Worm (Caenorhabditis elegans) whole organism, L1 larva: ENCODE results near the gene egl-27.

Experiments used
- C04F5.9 ChIP-seq: sonication (generic microtip); optimal IDR thresholded peaks from 2 replicates; lab custom pipeline; 2016; ENCODE audit warnings: missing genetic modification characterization, missing compliant biosample characterization
- C16A3.4 ChIP-seq: fragments of 150-350 bp; optimal IDR thresholded peaks from 2 replicates; lab custom pipeline; 2014; ENCODE audit warnings: missing biosample characterization, missing genetic modification characterization
- F16B12.6 ChIP-seq: fragments of 150-350 bp; optimal IDR thresholded peaks from 2 replicates; lab custom pipeline; 2014; ENCODE audit warnings: missing biosample characterization, missing genetic modification characterization
- aha-1 ChIP-seq: fragments of 150-350 bp; optimal IDR thresholded peaks from 2 replicates; lab custom pipeline; 2014; ENCODE audit warnings: missing biosample characterization, missing genetic modification characterization
- alr-1 ChIP-seq: fragments of 200-800 bp; sonication (Bioruptor generic); optimal IDR thresholded peaks from 2 replicates; lab custom pipeline; 2018; ENCODE audit warnings: borderline replicate concordance, mild to moderate bottlenecking, missing genetic modification characterization, missing compliant biosample characterization
- aly-2 ChIP-seq: fragments of 150-350 bp; optimal IDR thresholded peaks from 2 replicates; lab custom pipeline; 2014; ENCODE audit warnings: missing biosample characterization, missing genetic modification characterization
- ama-1 ChIP-seq: fragments of 150-350 bp; optimal IDR thresholded peaks from 2 replicates; lab custom pipeline; 2014
- blmp-1 ChIP-seq: fragments of 150-350 bp; optimal IDR thresholded peaks from 2 replicates; lab custom pipeline; 2014; ENCODE audit warnings: missing biosample characterization, missing genetic modification characterization
- ceh-88 ChIP-seq: fragments of 200-800 bp; sonication (Bioruptor generic); IDR thresholded peaks from 2 replicates; pipeline ENCODE4 v1.3.6; 2022; ENCODE audit warnings: missing genetic modification characterization, missing compliant biosample characterization
- ceh-90 ChIP-seq: sonication (generic microtip); optimal IDR thresholded peaks from 2 replicates; lab custom pipeline; 2016; ENCODE audit warnings: missing genetic modification characterization, missing compliant biosample characterization
- ces-1 ChIP-seq: fragments of 150-350 bp; optimal IDR thresholded peaks from 2 replicates; lab custom pipeline; 2014; ENCODE audit warnings: missing biosample characterization, missing genetic modification reagents, missing genetic modification characterization
- dpl-1 ChIP-seq, 3 experiments: fragments of 150-350 bp in 2 of 3; sonication (generic microtip) in 1 of 3; optimal IDR thresholded peaks; 2 replicates each; lab custom pipeline; 2014 to 2017; ENCODE audit warnings: missing biosample characterization in 3 of 3, missing genetic modification characterization in 3 of 3, missing genetic modification reagents in 3 of 3
- efl-1 ChIP-seq, 4 experiments: fragments of 150-350 bp; optimal IDR thresholded peaks in 3 of 4; peaks in 1 of 4; 1 replicate in 1 of 4; 2 replicates in 3 of 4; lab custom pipeline; 2014; ENCODE audit warnings: missing biosample characterization in 2 of 4, missing genetic modification characterization in 2 of 4, missing genetic modification reagents in 2 of 4
- efl-3 ChIP-seq: fragments of 200-800 bp; sonication (Bioruptor generic); optimal IDR thresholded peaks from 2 replicates; lab custom pipeline; 2018; ENCODE audit warnings: mild to moderate bottlenecking, missing genetic modification characterization, missing compliant biosample characterization
- egl-27 ChIP-seq, 2 experiments: fragments of 150-350 bp in 1 of 2; sonication (generic microtip); optimal IDR thresholded peaks; 3 replicates each; lab custom pipeline; 2017 to 2018; ENCODE audit warnings: missing biosample characterization in 2 of 2, missing genetic modification characterization in 2 of 2, missing genetic modification reagents in 2 of 2
- elt-2 ChIP-seq: sonication (generic microtip); optimal IDR thresholded peaks from 2 replicates; lab custom pipeline; 2016; ENCODE audit warnings: missing genetic modification characterization, mild to moderate bottlenecking, inconsistent platforms, missing compliant biosample characterization, missing genetic modification reagents
- elt-3 ChIP-seq, 6 experiments: fragments of 150-350 bp in 1 of 6; sonication (generic microtip); optimal IDR thresholded peaks; 2 replicates each; lab custom pipeline; 2017 to 2018; ENCODE audit warnings: missing biosample characterization in 6 of 6, missing genetic modification characterization in 6 of 6, inconsistent platforms in 1 of 6
- ets-5 ChIP-seq: fragments of 200-800 bp; sonication (Bioruptor generic); IDR thresholded peaks from 2 replicates; pipeline ENCODE4 v1.3.6; 2022; ENCODE audit warnings: missing genetic modification characterization, missing compliant biosample characterization
- fkh-8 ChIP-seq: sonication (generic microtip); optimal IDR thresholded peaks from 2 replicates; lab custom pipeline; 2016; ENCODE audit warnings: mild to moderate bottlenecking, missing genetic modification characterization, missing compliant biosample characterization
- grh-1 ChIP-seq: fragments of 200-800 bp; sonication (Bioruptor generic); IDR thresholded peaks from 2 replicates; pipeline ENCODE4 v1.3.6; 2022; ENCODE audit warnings: missing genetic modification reagents, missing genetic modification characterization, missing compliant biosample characterization
- irx-1 ChIP-seq: sonication (generic microtip); optimal IDR thresholded peaks from 2 replicates; lab custom pipeline; 2016; ENCODE audit warnings: missing genetic modification characterization, missing compliant biosample characterization
- isw-1 ChIP-seq: fragments of 200-800 bp; sonication (Bioruptor generic); IDR thresholded peaks from 2 replicates; pipeline ENCODE4 v1.3.6; 2022; ENCODE audit warnings: missing genetic modification characterization, missing compliant biosample characterization
- lin-13 ChIP-seq: fragments of 150-350 bp; optimal IDR thresholded peaks from 2 replicates; lab custom pipeline; 2014; ENCODE audit warnings: missing biosample characterization, missing genetic modification reagents, missing genetic modification characterization
- lin-14 ChIP-seq: fragments of 200-800 bp; sonication (Bioruptor generic); optimal IDR thresholded peaks from 2 replicates; lab custom pipeline; 2018; ENCODE audit warnings: mild to moderate bottlenecking, missing genetic modification characterization, moderate library complexity, missing compliant biosample characterization
- lin-35 ChIP-seq, 2 experiments: fragments of 150-350 bp; optimal IDR thresholded peaks; 2 replicates each; lab custom pipeline; 2014; ENCODE audit warnings: missing biosample characterization in 2 of 2, missing genetic modification characterization in 2 of 2, missing genetic modification reagents in 2 of 2
- lin-39 ChIP-seq: fragments of 150-350 bp; optimal IDR thresholded peaks from 2 replicates; lab custom pipeline; 2014; ENCODE audit warnings: missing biosample characterization, missing genetic modification reagents, missing genetic modification characterization
- lir-3 ChIP-seq: sonication (generic microtip); optimal IDR thresholded peaks from 2 replicates; lab custom pipeline; 2016; ENCODE audit warnings: mild to moderate bottlenecking, missing genetic modification characterization, moderate library complexity, missing compliant biosample characterization; ENCODE audit not compliant: poor library complexity
- lsy-2 ChIP-seq, 2 experiments: fragments of 150-350 bp; optimal IDR thresholded peaks; 2 replicates each; lab custom pipeline; 2014; ENCODE audit warnings: missing biosample characterization in 2 of 2, missing genetic modification characterization in 2 of 2
- mab-9 ChIP-seq: fragments of 200-800 bp; sonication (Bioruptor generic); IDR thresholded peaks from 2 replicates; pipeline ENCODE4 v1.3.6; 2022; ENCODE audit warnings: missing genetic modification reagents, missing genetic modification characterization, missing compliant biosample characterization
- mef-2 ChIP-seq: fragments of 150-350 bp; optimal IDR thresholded peaks from 2 replicates; lab custom pipeline; 2014; ENCODE audit warnings: missing biosample characterization, missing genetic modification characterization
- nhr-19 ChIP-seq: fragments of 200-800 bp; sonication (Bioruptor generic); conservative IDR thresholded peaks from 2 replicates; pipeline ENCODE4 v1.3.6; 2022; ENCODE audit warnings: missing genetic modification characterization, missing compliant biosample characterization
- nhr-20 ChIP-seq: sonication (generic microtip); optimal IDR thresholded peaks from 2 replicates; lab custom pipeline; 2016; ENCODE audit warnings: mild to moderate bottlenecking, missing genetic modification characterization, missing compliant biosample characterization
- nhr-28 ChIP-seq: fragments of 150-350 bp; optimal IDR thresholded peaks from 2 replicates; lab custom pipeline; 2014; ENCODE audit warnings: missing biosample characterization, missing genetic modification characterization
- nhr-47 ChIP-seq: sonication (generic microtip); optimal IDR thresholded peaks from 2 replicates; lab custom pipeline; 2016; ENCODE audit warnings: mild to moderate bottlenecking, missing genetic modification characterization, moderate library complexity, missing compliant biosample characterization
- nhr-71 ChIP-seq: sonication (generic microtip); optimal IDR thresholded peaks from 2 replicates; lab custom pipeline; 2016; ENCODE audit warnings: mild to moderate bottlenecking, missing genetic modification characterization, moderate library complexity, missing compliant biosample characterization
- nhr-76 ChIP-seq: sonication (generic microtip); optimal IDR thresholded peaks from 2 replicates; lab custom pipeline; 2017; ENCODE audit warnings: missing biosample characterization, missing genetic modification characterization
- nhr-84 ChIP-seq: sonication (generic microtip); optimal IDR thresholded peaks from 2 replicates; lab custom pipeline; 2017; ENCODE audit warnings: missing biosample characterization, missing genetic modification characterization
- nhr-85 ChIP-seq: sonication (generic microtip); peaks from one replicate; lab custom pipeline; 2016; ENCODE audit warnings: missing genetic modification characterization, inconsistent platforms, missing compliant biosample characterization
- nhr-90 ChIP-seq: sonication (generic microtip); optimal IDR thresholded peaks from 2 replicates; lab custom pipeline; 2016; ENCODE audit warnings: mild to moderate bottlenecking, missing genetic modification characterization, missing compliant biosample characterization; ENCODE audit not compliant: poor library complexity
- pag-3 ChIP-seq: sonication (generic microtip); optimal IDR thresholded peaks from 2 replicates; lab custom pipeline; 2017; ENCODE audit warnings: missing genetic modification characterization, mild to moderate bottlenecking, missing compliant biosample characterization, antibody characterized with exemption, borderline replicate concordance; ENCODE audit not compliant: insufficient read depth
- pax-3 ChIP-seq: fragments of 200-800 bp; sonication (Bioruptor generic); optimal IDR thresholded peaks from 2 replicates; lab custom pipeline; 2018; ENCODE audit warnings: mild to moderate bottlenecking, missing genetic modification characterization, moderate library complexity, missing compliant biosample characterization
- rnt-1 ChIP-seq: sonication (generic microtip); optimal IDR thresholded peaks from 2 replicates; lab custom pipeline; 2016; ENCODE audit warnings: mild to moderate bottlenecking, missing genetic modification characterization, moderate library complexity, missing compliant biosample characterization
- snu-23 ChIP-seq: sonication (generic microtip); optimal IDR thresholded peaks from 2 replicates; lab custom pipeline; 2016; ENCODE audit warnings: missing genetic modification characterization, missing compliant biosample characterization
- swsn-7 ChIP-seq: sonication (generic microtip); optimal IDR thresholded peaks from 2 replicates; lab custom pipeline; 2016; ENCODE audit warnings: missing genetic modification characterization, missing compliant biosample characterization
- tbx-2 ChIP-seq: sonication (generic microtip); optimal IDR thresholded peaks from 2 replicates; lab custom pipeline; 2016; ENCODE audit warnings: missing genetic modification characterization, missing compliant biosample characterization
- tlp-1 ChIP-seq: fragments of 150-350 bp; optimal IDR thresholded peaks from 2 replicates; lab custom pipeline; 2014; ENCODE audit warnings: missing biosample characterization, missing genetic modification characterization
- vab-15 ChIP-seq: sonication (generic microtip); optimal IDR thresholded peaks from 2 replicates; lab custom pipeline; 2017; ENCODE audit warnings: missing genotype, mild to moderate bottlenecking, missing genetic modification characterization, missing compliant biosample characterization
- xbp-1 ChIP-seq: sonication (generic microtip); optimal IDR thresholded peaks from 2 replicates; lab custom pipeline; 2016; ENCODE audit warnings: missing genetic modification characterization, missing compliant biosample characterization
- zip-4 ChIP-seq: fragments of 200-800 bp; sonication (Bioruptor generic); optimal IDR thresholded peaks from 2 replicates; lab custom pipeline; 2018; ENCODE audit warnings: mild to moderate bottlenecking, missing genetic modification characterization, moderate library complexity, missing compliant biosample characterization
- ztf-11 ChIP-seq, 2 experiments: sonication (generic microtip); optimal IDR thresholded peaks; 2 replicates each; lab custom pipeline; 2016 to 2017; ENCODE audit warnings: missing genetic modification characterization in 2 of 2, missing biosample characterization in 1 of 2, missing compliant biosample characterization in 1 of 2
- ztf-4 ChIP-seq: fragments of 150-350 bp; optimal IDR thresholded peaks from 2 replicates; lab custom pipeline; 2014; ENCODE audit warnings: missing biosample characterization, missing genetic modification characterization

The egl-27 gene

DNA sequence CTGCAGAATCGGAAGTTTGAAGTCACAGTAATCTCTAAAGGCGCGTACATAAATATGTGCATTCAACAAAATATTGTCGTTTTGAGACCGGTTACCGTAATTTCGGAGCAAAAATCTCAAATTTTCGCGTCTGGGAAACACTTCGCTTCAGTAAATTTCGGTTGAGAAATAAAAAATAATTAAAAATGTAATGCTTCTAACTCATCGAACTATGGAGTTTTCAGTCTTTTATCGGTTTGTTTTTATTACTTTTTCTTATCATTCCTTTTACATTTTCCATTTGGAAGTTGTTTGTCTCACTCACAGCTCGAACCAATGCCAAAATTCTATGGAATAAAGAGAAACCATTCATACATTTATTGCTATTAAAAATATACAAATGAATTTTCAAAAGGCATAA lies 53.4 kb downstream of the egl-27 start:
- TF ChIP-seq aly-2 (tag; lab: Kevin White, UChicago): peak; percentile 99
- TF ChIP-seq ceh-90 (tag; lab: Kevin White, UChicago): no peak
- peak; percentile 76 for TF ChIP-seq nhr-90 (tag; lab: Kevin White, UChicago)
- TF ChIP-seq nhr-19 (GFP tag; lab: Robert Waterston, UW): peak; percentile 74
- no peak for TF ChIP-seq mef-2 (tag; lab: Kevin White, UChicago)
- peak; percentile 2 for TF ChIP-seq irx-1 (tag; lab: Kevin White, UChicago)
- peak; percentile 72 for TF ChIP-seq ama-1 (lab: Kevin White, UChicago)
- TF ChIP-seq ets-5 (GFP tag; lab: Robert Waterston, UW): no peak
- TF ChIP-seq lin-39: peak; percentile 42
- TF ChIP-seq zip-4: peak; percentile 33
- no peak for TF ChIP-seq isw-1 (GFP tag; lab: Robert Waterston, UW)
- peak; percentile 51 for TF ChIP-seq lin-14 (GFP tag; lab: Kevin White, UChicago)
- TF ChIP-seq xbp-1 (tag; lab: Kevin White, UChicago): peak; percentile 40
- TF ChIP-seq egl-27 (tag; optimal IDR thresholded peaks at IDR 0.05; lab: Kevin White, UChicago): no peak
- TF ChIP-seq tlp-1 (tag; lab: Kevin White, UChicago): no peak
- TF ChIP-seq elt-3 (tag; optimal IDR thresholded peaks at IDR 0.05; lab: Kevin White, UChicago): no peak
- peak in 1 of 2 experiments; percentile 7 for TF ChIP-seq ztf-11 (tag; optimal IDR thresholded peaks at IDR 0.05; lab: Kevin White, UChicago)
- peak; percentile 46 for TF ChIP-seq lir-3 (tag; lab: Kevin White, UChicago)
- peak; percentile 58 for TF ChIP-seq nhr-47 (tag; lab: Kevin White, UChicago)
- peak; percentile 43 for TF ChIP-seq rnt-1
- peak; percentile 70 for TF ChIP-seq pax-3 (tag; lab: Kevin White, UChicago)
- no peak for TF ChIP-seq fkh-8
- peak; percentile 55 for TF ChIP-seq ztf-4 (tag; lab: Kevin White, UChicago)
- TF ChIP-seq alr-1 (tag; lab: Kevin White, UChicago): no peak
- peak; percentile 18 for TF ChIP-seq lin-13 (GFP tag; lab: Kevin White, UChicago)
- no peak for TF ChIP-seq aha-1
- TF ChIP-seq efl-1 (optimal IDR thresholded peaks at IDR 0.05; lab: Kevin White, UChicago): no peak
- TF ChIP-seq efl-1 (GFP tag; optimal IDR thresholded peaks at IDR 0.05 in 1 of 2; lab: Kevin White, UChicago): peak in 1 of 2 experiments; percentile 93
- peak; percentile 40 for TF ChIP-seq swsn-7 (tag; lab: Kevin White, UChicago)
- TF ChIP-seq ceh-88 (GFP tag; lab: Robert Waterston, UW): peak; percentile 59
- TF ChIP-seq nhr-76 (tag; lab: Kevin White, UChicago): no peak
- no peak for TF ChIP-seq F16B12.6 (tag; lab: Kevin White, UChicago)
- TF ChIP-seq lin-35 (GFP tag; optimal IDR thresholded peaks at IDR 0.05; lab: Kevin White, UChicago): peak in 1 of 2 experiments; percentile 72
- TF ChIP-seq pag-3: no peak
- peak; percentile 39 for TF ChIP-seq C16A3.4 (tag; lab: Kevin White, UChicago)
- TF ChIP-seq nhr-71 (tag; lab: Kevin White, UChicago): peak; percentile 84
- no peak for TF ChIP-seq blmp-1 (tag; lab: Kevin White, UChicago)
- no peak for TF ChIP-seq efl-3 (GFP tag; lab: Kevin White, UChicago)
- TF ChIP-seq nhr-28 (tag; lab: Kevin White, UChicago): no peak
- TF ChIP-seq snu-23 (GFP tag; lab: Kevin White, UChicago): peak; percentile 89
- TF ChIP-seq grh-1 (GFP tag; lab: Robert Waterston, UW): 0 out of 2 replicates have a peak, but pooled peaks have one; percentile 22
- peak; percentile 21 to 55 for TF ChIP-seq lsy-2 (tag; optimal IDR thresholded peaks at IDR 0.05; lab: Kevin White, UChicago)
- TF ChIP-seq C04F5.9 (tag; lab: Kevin White, UChicago): peak; percentile 33
- TF ChIP-seq elt-2: peak; percentile 17
- TF ChIP-seq tbx-2: peak; percentile 70
- TF ChIP-seq vab-15 (tag; lab: Kevin White, UChicago): no peak
- TF ChIP-seq nhr-20 (tag; lab: Kevin White, UChicago): peak; percentile 78
- TF ChIP-seq mab-9 (GFP tag; lab: Robert Waterston, UW): 0 out of 2 replicates have a peak, but pooled peaks have one; percentile 38
- TF ChIP-seq ces-1: no peak
- TF ChIP-seq nhr-85 (tag; lab: Kevin White, UChicago): peak; percentile 17
- TF ChIP-seq dpl-1 (GFP tag; optimal IDR thresholded peaks at IDR 0.05; lab: Kevin White, UChicago): peak in 1 of 3 experiments; percentile 18
- TF ChIP-seq nhr-84 (tag; lab: Kevin White, UChicago): no peak
- TF ChIP-seq, all 84 proteins: peak for 32
